Worm (Caenorhabditis elegans) whole organism, L4/young adult: ENCODE data around the gene K06H6.4.

Experiments used
- dao-5 ChIP-seq: sonication (generic microtip); optimal IDR thresholded peaks from 2 replicates; lab custom pipeline; 2016; ENCODE audit warnings: missing genotype, missing genetic modification characterization, moderate library complexity, missing compliant biosample characterization
- him-1 ChIP-seq: sonication (generic microtip); optimal IDR thresholded peaks from 2 replicates; lab custom pipeline; 2016; ENCODE audit warnings: missing genotype, missing genetic modification reagents, missing genetic modification characterization, missing compliant biosample characterization

DNA sequence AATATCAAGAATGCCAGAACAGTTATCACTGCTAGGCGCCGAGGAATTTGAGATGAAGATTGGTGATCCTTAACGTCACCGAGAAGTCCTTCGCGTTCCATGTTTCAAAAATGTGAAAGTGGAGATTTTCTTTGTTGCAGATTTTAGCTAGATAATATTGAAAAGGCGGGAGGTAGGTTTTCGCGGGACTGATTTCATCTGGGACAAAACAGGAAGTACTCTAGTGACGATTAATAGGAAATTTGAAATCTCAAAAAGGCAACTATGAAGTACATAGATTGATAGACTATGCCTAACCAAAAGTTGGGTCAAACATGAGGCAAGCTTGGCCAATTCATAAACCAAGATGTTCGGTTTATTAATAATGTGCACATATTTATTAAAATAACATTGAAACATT lies 26.0 kb upstream of the K06H6.4 start, which contains the start of gene C14C6.8:
- no peak for TF ChIP-seq him-1
- TF ChIP-seq dao-5: no peak
